Fruit fly (Drosophila melanogaster) Kc167 (cell line): ENCODE measurements around the gene CG10013.

ENCODE experiments used
- Myc ChIP-seq: fragments of >200 bp; optimal IDR thresholded peaks from 2 replicates; lab custom pipeline; 2017; ENCODE audit warnings: missing external identifiers
- h ChIP-seq: fragments of >200 bp; optimal IDR thresholded peaks from 3 replicates; lab custom pipeline; 2018; ENCODE audit warnings: missing external identifiers
- insv ChIP-seq: fragments of >200 bp; optimal IDR thresholded peaks from 3 replicates; lab custom pipeline; 2018; ENCODE audit warnings: missing external identifiers

- TF ChIP-seq Myc (lab: Kevin White, UChicago) (no peak), h (lab: Kevin White, UChicago) (no peak), insv (no peak)
Measured at dm6 chr3R:12372800-12373199, 49.5 kb downstream of the CG10013 start, which contains the start of gene GstD3.
